Fruit fly (Drosophila melanogaster) whole organism, prepupa: Measurements from ENCODE around the gene GstD2.

Experiments used
- Blimp-1 ChIP-seq: fragments of 200-800 bp; sonication (Bioruptor generic); optimal IDR thresholded peaks from 3 replicates; lab custom pipeline; 2017; ENCODE audit warnings: missing biosample characterization, missing genetic modification characterization, mild to moderate bottlenecking, moderate library complexity, missing genetic modification reagents
- CG11294 ChIP-seq: fragments of 200-800 bp; sonication (Bioruptor generic); IDR thresholded peaks from 2 replicates; pipeline ENCODE4 v1.3.6; 2022; ENCODE audit warnings: missing biosample characterization, missing genetic modification characterization
- CG11902 ChIP-seq: fragments of 200-800 bp; sonication (Bioruptor generic); optimal IDR thresholded peaks from 3 replicates; lab custom pipeline; 2016; ENCODE audit warnings: missing biosample characterization, missing genetic modification characterization
- CG15336 ChIP-seq: fragments of 200-800 bp; sonication (Bioruptor generic); IDR thresholded peaks from 2 replicates; pipeline ENCODE4 v1.3.6; 2022; ENCODE audit warnings: missing biosample characterization, missing genetic modification characterization
- CG1621 ChIP-seq: fragments of 200-800 bp; sonication (Bioruptor generic); optimal IDR thresholded peaks from 3 replicates; lab custom pipeline; 2018; ENCODE audit warnings: missing biosample characterization, mild to moderate bottlenecking, missing genetic modification characterization
- CG16779 ChIP-seq: fragments of 200-800 bp; sonication (Bioruptor generic); optimal IDR thresholded peaks from 3 replicates; lab custom pipeline; 2017; ENCODE audit warnings: missing biosample characterization, mild to moderate bottlenecking, missing genetic modification characterization
- CG3032 ChIP-seq: fragments of 200-800 bp; optimal IDR thresholded peaks from 2 replicates; lab custom pipeline; 2019; ENCODE audit warnings: missing biosample characterization, mild to moderate bottlenecking, missing genetic modification characterization, moderate library complexity
- CG31627 ChIP-seq: fragments of 200-800 bp; sonication (Bioruptor generic); optimal IDR thresholded peaks from 3 replicates; lab custom pipeline; 2016; ENCODE audit warnings: missing biosample characterization, missing genetic modification characterization
- CG3919 ChIP-seq: fragments of 200-800 bp; sonication (Bioruptor generic); optimal IDR thresholded peaks from 3 replicates; lab custom pipeline; 2016; ENCODE audit warnings: missing biosample characterization, missing genetic modification characterization
- CG6276 ChIP-seq: fragments of 200-800 bp; sonication (Bioruptor generic); optimal IDR thresholded peaks from 2 replicates; lab custom pipeline; 2017; ENCODE audit warnings: missing biosample characterization, mild to moderate bottlenecking, missing genetic modification characterization
- CG6792 ChIP-seq: fragments of 200-800 bp; sonication (Bioruptor generic); optimal IDR thresholded peaks from 3 replicates; lab custom pipeline; 2016; ENCODE audit warnings: missing biosample characterization, missing genetic modification characterization
- CG6808 ChIP-seq: fragments of 200-800 bp; sonication (Bioruptor generic); optimal IDR thresholded peaks from 3 replicates; lab custom pipeline; 2017; ENCODE audit warnings: missing biosample characterization, missing genetic modification characterization, mild to moderate bottlenecking, moderate library complexity, missing genetic modification reagents
- CG8319 ChIP-seq: fragments of 200-800 bp; sonication (Bioruptor generic); optimal IDR thresholded peaks from 3 replicates; lab custom pipeline; 2016; ENCODE audit warnings: missing biosample characterization, missing genetic modification characterization
- Eip75B ChIP-seq: fragments of 200-800 bp; sonication (Bioruptor generic); optimal IDR thresholded peaks from 3 replicates; lab custom pipeline; 2016; ENCODE audit warnings: missing biosample characterization, missing genetic modification characterization
- Ets96B ChIP-seq: fragments of 200-800 bp; optimal IDR thresholded peaks from 2 replicates; lab custom pipeline; 2019; ENCODE audit warnings: missing biosample characterization, mild to moderate bottlenecking, missing genetic modification characterization, moderate library complexity
- Gug ChIP-seq: fragments of 200-800 bp; sonication (Bioruptor generic); IDR thresholded peaks from 2 replicates; pipeline ENCODE4 v1.3.6; 2022; ENCODE audit warnings: missing biosample characterization, missing genetic modification characterization
- Hr38 ChIP-seq: sonication (Bioruptor generic); optimal IDR thresholded peaks from 2 replicates; lab custom pipeline; 2016; ENCODE audit warnings: missing biosample characterization, missing genetic modification characterization
- Hr39 ChIP-seq: fragments of 200-800 bp; sonication (Bioruptor generic); optimal IDR thresholded peaks from 2 replicates; lab custom pipeline; 2016; ENCODE audit warnings: missing biosample characterization, missing genetic modification characterization
- Hr4 ChIP-seq: fragments of 200-800 bp; sonication (Bioruptor generic); optimal IDR thresholded peaks from 3 replicates; lab custom pipeline; 2016; ENCODE audit warnings: missing biosample characterization, missing genetic modification characterization
- Met ChIP-seq: fragments of 200-800 bp; sonication (Bioruptor generic); optimal IDR thresholded peaks from 3 replicates; lab custom pipeline; 2016; ENCODE audit warnings: missing biosample characterization, missing genetic modification characterization
- OdsH ChIP-seq: fragments of 200-800 bp; sonication (Bioruptor generic); optimal IDR thresholded peaks from 3 replicates; lab custom pipeline; 2016; ENCODE audit warnings: missing biosample characterization, missing genetic modification characterization
- Sox102F ChIP-seq: fragments of 200-800 bp; sonication (Bioruptor generic); optimal IDR thresholded peaks from 2 replicates; lab custom pipeline; 2016; ENCODE audit warnings: missing biosample characterization, mild to moderate bottlenecking, missing genetic modification characterization
- Sox15 ChIP-seq: fragments of 200-800 bp; sonication (Bioruptor generic); optimal IDR thresholded peaks from 3 replicates; lab custom pipeline; 2016; ENCODE audit warnings: missing biosample characterization, missing genetic modification characterization
- acj6 ChIP-seq: fragments of 200-800 bp; sonication (Bioruptor generic); optimal IDR thresholded peaks from 3 replicates; lab custom pipeline; 2016; ENCODE audit warnings: missing biosample characterization, missing genetic modification characterization
- cyc ChIP-seq: fragments of 200-800 bp; sonication (Bioruptor generic); optimal IDR thresholded peaks from 3 replicates; lab custom pipeline; 2016; ENCODE audit warnings: missing biosample characterization, missing genetic modification characterization
- dac ChIP-seq: fragments of 200-800 bp; sonication (Bioruptor generic); optimal IDR thresholded peaks from 2 replicates; lab custom pipeline; 2017; ENCODE audit warnings: missing biosample characterization, mild to moderate bottlenecking, missing genetic modification characterization
- dsx ChIP-seq: fragments of 200-800 bp; optimal IDR thresholded peaks from 3 replicates; lab custom pipeline; 2019; ENCODE audit warnings: missing biosample characterization, mild to moderate bottlenecking, missing genetic modification characterization, moderate library complexity; ENCODE audit not compliant: poor library complexity, severe bottlenecking
- eg ChIP-seq: fragments of 200-800 bp; sonication (Bioruptor generic); IDR thresholded peaks from 3 replicates; pipeline ENCODE4 v1.3.6; 2022; ENCODE audit warnings: missing biosample characterization, missing genetic modification characterization
- esn ChIP-seq: fragments of 200-800 bp; sonication (Bioruptor generic); optimal IDR thresholded peaks from 2 replicates; lab custom pipeline; 2016; ENCODE audit warnings: missing biosample characterization, mild to moderate bottlenecking, missing genetic modification characterization, moderate library complexity
- fkh ChIP-seq: fragments of 200-800 bp; sonication (Bioruptor generic); optimal IDR thresholded peaks from 3 replicates; lab custom pipeline; 2017; ENCODE audit warnings: missing biosample characterization, mild to moderate bottlenecking, missing genetic modification characterization, moderate library complexity
- lz ChIP-seq: fragments of 200-800 bp; sonication (Bioruptor generic); optimal IDR thresholded peaks from 3 replicates; lab custom pipeline; 2016; ENCODE audit warnings: missing biosample characterization, missing genetic modification characterization
- net ChIP-seq: fragments of 200-800 bp; sonication (Bioruptor generic); optimal IDR thresholded peaks from 3 replicates; lab custom pipeline; 2016; ENCODE audit warnings: missing biosample characterization, missing genetic modification characterization
- pdm3 ChIP-seq: fragments of 200-800 bp; sonication (Bioruptor generic); optimal IDR thresholded peaks from 3 replicates; lab custom pipeline; 2016; ENCODE audit warnings: missing biosample characterization, missing genetic modification characterization
- svp ChIP-seq: fragments of 200-800 bp; sonication (Bioruptor generic); peaks from one replicate; lab custom pipeline; 2016; ENCODE audit warnings: missing biosample characterization, missing genetic modification characterization
- topi ChIP-seq: fragments of 200-800 bp; sonication (Bioruptor generic); optimal IDR thresholded peaks from 3 replicates; lab custom pipeline; 2016; ENCODE audit warnings: missing biosample characterization, missing genetic modification characterization

GstD2 gene

DNA sequence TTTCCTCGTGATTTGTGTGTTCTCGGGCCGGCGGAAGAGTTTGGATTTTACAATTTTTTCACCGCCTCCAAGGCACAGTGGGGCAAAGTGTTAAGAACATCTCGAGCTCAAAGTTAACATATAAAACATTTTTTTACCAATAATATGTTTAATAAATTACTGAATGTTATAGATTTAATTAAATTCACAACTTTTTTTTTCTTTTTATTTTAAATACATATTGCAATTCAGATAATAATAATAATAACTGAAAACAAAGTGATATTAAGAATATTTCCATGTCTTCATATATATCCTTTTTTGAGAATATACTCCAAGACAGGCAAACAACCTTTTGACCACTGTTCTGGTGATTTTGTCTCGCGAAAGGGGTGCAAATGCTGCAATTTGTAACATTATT, 25.8 kb upstream of the GstD2 start:
- TF ChIP-seq svp (GFP tag; lab: Kevin White, UChicago) (peak; percentile 3), CG8319 (no peak)

DNA sequence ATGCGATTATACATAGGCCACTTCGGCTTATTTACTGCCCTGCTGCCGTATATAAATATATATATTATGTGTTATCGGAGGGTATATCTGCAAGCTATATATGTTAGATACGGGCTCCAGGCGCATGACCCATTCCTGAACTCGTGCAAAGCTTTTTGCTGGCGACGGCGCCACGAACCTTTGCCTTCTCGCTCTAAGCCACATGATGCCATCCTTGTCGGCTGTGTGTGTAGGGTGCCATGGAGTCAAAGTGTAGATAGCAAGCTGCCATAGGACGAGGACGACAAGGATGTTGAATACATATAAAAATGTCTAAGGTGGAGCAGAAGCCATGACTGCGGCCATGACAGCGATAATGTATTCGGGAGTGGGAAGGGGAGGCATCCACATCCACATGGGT, 24.1 kb upstream of the GstD2 start:
- no peak for TF ChIP-seq esn (GFP tag; lab: Kevin White, UChicago)
- TF ChIP-seq svp (GFP tag; lab: Kevin White, UChicago): peak; percentile 28

dm6 chr3R:12350497-12350896, 21.3 kb upstream of the GstD2 start, which contains the start of gene CG10038:
CG10038 (minus strand) TSS chr3R:12350644.
- TF ChIP-seq OdsH (GFP tag; lab: Kevin White, UChicago) (no peak), CG1621 (no peak), acj6 (peak; percentile 20), Hr4 (GFP tag; lab: Kevin White, UChicago) (no peak), Blimp-1 (GFP tag; lab: Kevin White, UChicago) (no peak), CG11294 (GFP tag; lab: Robert Waterston, UW) (no peak), Gug (GFP tag; lab: Robert Waterston, UW) (no peak), CG6792 (GFP tag; lab: Kevin White, UChicago) (peak; percentile 18), pdm3 (GFP tag; lab: Kevin White, UChicago) (peak; percentile 35), Met (GFP tag; lab: Kevin White, UChicago) (peak; percentile 28), CG6276 (GFP tag; lab: Kevin White, UChicago) (no peak), cyc (peak; percentile 36), CG15336 (GFP tag; lab: Robert Waterston, UW) (no peak), eg (GFP tag; lab: Robert Waterston, UW) (no peak), Sox15 (GFP tag; lab: Kevin White, UChicago) (no peak), fkh (GFP tag; lab: Kevin White, UChicago) (no peak), lz (GFP tag; lab: Kevin White, UChicago) (peak; percentile 27), svp (GFP tag; lab: Kevin White, UChicago) (peak; percentile 86), CG3919 (GFP tag; lab: Kevin White, UChicago) (peak; percentile 14), dsx (GFP tag; lab: Kevin White, UChicago) (no peak), CG6808 (no peak), CG31627 (GFP tag; lab: Kevin White, UChicago) (peak; percentile 24), topi (GFP tag; lab: Kevin White, UChicago) (peak; percentile 20), Hr39 (peak; percentile 21), esn (GFP tag; lab: Kevin White, UChicago) (peak; percentile 45), CG3032 (peak; percentile 12), Hr38 (GFP tag; lab: Kevin White, UChicago) (no peak)
- TF ChIP-seq, all 60 proteins: peak for 13

DNA sequence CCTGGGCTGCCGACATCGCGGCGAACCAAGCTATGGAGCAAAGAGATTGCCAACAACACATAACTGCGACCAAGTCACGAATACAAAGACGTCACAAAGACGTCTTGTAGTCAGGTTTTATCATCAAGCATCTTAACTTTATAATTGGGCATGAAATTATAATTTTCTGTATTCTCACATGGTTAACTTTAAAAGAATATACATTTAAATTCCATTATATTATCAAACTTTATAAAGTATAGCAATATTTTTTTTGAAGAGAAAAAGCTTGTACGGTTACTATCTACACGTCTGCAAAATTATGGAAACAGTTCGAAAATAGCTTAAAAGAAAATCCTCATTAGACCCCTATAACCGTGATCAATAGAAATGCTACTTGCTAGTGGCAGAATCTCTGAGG, 19.8 kb upstream of the GstD2 start, which contains the start of gene CG10041:
Gene CG10041 (minus strand): TSS at position 101 of the 400 bp plus-strand sequence.
- TF ChIP-seq dsx (GFP tag; lab: Kevin White, UChicago) (no peak), net (no peak), CG3919 (GFP tag; lab: Kevin White, UChicago) (no peak), Sox15 (GFP tag; lab: Kevin White, UChicago) (no peak), CG6792 (GFP tag; lab: Kevin White, UChicago) (no peak), CG16779 (tag; lab: Kevin White, UChicago) (no peak), Eip75B (no peak), Ets96B (no peak), Sox102F (no peak), dac (GFP tag; lab: Kevin White, UChicago) (no peak)

- TF ChIP-seq esn (GFP tag; lab: Kevin White, UChicago) (peak; percentile 8), CG11902 (GFP tag; lab: Kevin White, UChicago) (no peak)
These were observed 15.7 kb upstream of the GstD2 start, which contains the start of gene MBD-R2 for dm6 chr3R:12356044-12356443. MBD-R2 (minus strand) TSS chr3R:12356265.
